Fruit fly (Drosophila melanogaster): ENCODE results near the gene Sfxn1-3.

Sfxn1-3 gene

dm6 chr3R:4360668-4361110 is 17.7 kb upstream of the Sfxn1-3 start (continued):
- TF ChIP-seq BEAF-32 (GFP tag; optimal IDR thresholded peaks at IDR 0.05) (peak; percentile 21), lab (GFP tag; optimal IDR thresholded peaks at IDR 0.05) (peak; percentile 50), CG33557 (GFP tag; optimal IDR thresholded peaks at IDR 0.05) (no peak), CG32532 (GFP tag; IDR thresholded peaks at IDR 0.05) (peak; percentile 34; the same call in 1 of the 2 replicates), CHES-1-like (GFP tag; optimal IDR thresholded peaks at IDR 0.05) (no peak), onecut (GFP tag; IDR thresholded peaks at IDR 0.05) (peak; percentile 100), Dip3 (GFP tag; optimal IDR thresholded peaks at IDR 0.05) (no peak), yki (optimal IDR thresholded peaks at IDR 0.05) (peak; percentile 27), CG13894 (tag; optimal IDR thresholded peaks at IDR 0.05) (peak; percentile 33), Med (GFP tag) (peak; percentile 87), CG4360 (GFP tag; IDR thresholded peaks at IDR 0.05) (peak; percentile 52; the same call in 1 of the 2 replicates), CG30431 (GFP tag; optimal IDR thresholded peaks at IDR 0.05) (no peak), CG8281 (tag; optimal IDR thresholded peaks at IDR 0.05) (no peak), CG18476 (GFP tag; optimal IDR thresholded peaks at IDR 0.05) (no peak), Adf1 (GFP tag; IDR thresholded peaks at IDR 0.05) (peak; percentile 61; the same call in 1 of the 2 replicates), Jarid2 (GFP tag; optimal IDR thresholded peaks at IDR 0.05) (peak; percentile 14), CG10209 (GFP tag; optimal IDR thresholded peaks at IDR 0.05) (no peak), CG6175 (GFP tag; IDR thresholded peaks at IDR 0.05) (peak; percentile 69; the same call in 1 of the 3 replicates), CG2202 (tag; optimal IDR thresholded peaks at IDR 0.05) (no peak), CG2120 (GFP tag; optimal IDR thresholded peaks at IDR 0.05) (no peak), Deaf1 (tag; optimal IDR thresholded peaks at IDR 0.05) (peak; percentile 88), Opbp (GFP tag; IDR thresholded peaks at IDR 0.05; ENCODE audit: partially characterized antibody) (peak; percentile 48; the same call in 1 of the 3 replicates), inv (GFP tag; IDR thresholded peaks at IDR 0.05; ENCODE audit: partially characterized antibody) (no peak), CG18262 (tag; optimal IDR thresholded peaks at IDR 0.05) (no peak), zen2 (GFP tag; IDR thresholded peaks at IDR 0.05; ENCODE audit: partially characterized antibody) (0 out of 3 replicates have a peak, but pooled peaks have one; percentile 21), Ptx1 (GFP tag; IDR thresholded peaks at IDR 0.05) (no peak), NfI (GFP tag; optimal IDR thresholded peaks at IDR 0.05) (peak; percentile 10), ftz-f1 (GFP tag; optimal IDR thresholded peaks at IDR 0.05) (peak; percentile 53), Camta (GFP tag; optimal IDR thresholded peaks at IDR 0.05) (no peak), crp (GFP tag; optimal IDR thresholded peaks at IDR 0.05) (no peak), Pdp1 (GFP tag; optimal IDR thresholded peaks at IDR 0.05) (peak in 1 of 2 experiments; percentile 0)

DNA sequence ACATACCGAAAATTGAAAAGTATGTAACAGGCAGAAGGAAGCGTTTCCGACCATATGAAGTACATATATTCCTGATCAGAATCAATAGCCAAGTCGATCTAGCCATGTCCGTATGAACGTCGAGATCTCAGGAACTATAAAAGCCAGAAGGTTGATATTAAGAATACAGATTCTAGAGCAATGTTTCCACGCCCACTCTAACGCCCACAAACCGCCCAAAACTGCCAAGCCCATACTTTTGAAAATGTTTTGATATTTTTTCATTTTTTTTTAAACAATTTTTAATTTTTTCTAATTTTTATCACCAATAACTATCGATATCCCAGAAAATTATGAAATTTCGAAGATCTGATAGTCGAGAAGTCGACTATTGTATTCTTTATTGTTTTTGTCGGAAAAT is 16.4 kb upstream of the Sfxn1-3 start:
- no peak for TF ChIP-seq Mrtf (GFP tag; IDR thresholded peaks at IDR 0.05)
- TF ChIP-seq Poxn (GFP tag; IDR thresholded peaks at IDR 0.05): no peak

- TF ChIP-seq trem (tag; optimal IDR thresholded peaks at IDR 0.05): peak; percentile 60
- peak; percentile 94 for TF ChIP-seq nerfin-2 (GFP tag; IDR thresholded peaks at IDR 0.05; ENCODE audit: partially characterized antibody)
- TF ChIP-seq Med (GFP tag): peak; percentile 79
- TF ChIP-seq CG2199 (GFP tag; IDR thresholded peaks at IDR 0.05): 0 out of 3 replicates have a peak, but pooled peaks have one; percentile 67
- TF ChIP-seq CG11723 (GFP tag; optimal IDR thresholded peaks at IDR 0.05): no peak
- TF ChIP-seq lilli (GFP tag; optimal IDR thresholded peaks at IDR 0.05): peak; percentile 49
- TF ChIP-seq tna (GFP tag; IDR thresholded peaks at IDR 0.05; ENCODE audit: partially characterized antibody): peak; percentile 94
- peak; percentile 9 for TF ChIP-seq CG18476 (GFP tag; optimal IDR thresholded peaks at IDR 0.05)
- no peak for TF ChIP-seq lov (optimal IDR thresholded peaks at IDR 0.05)
- TF ChIP-seq lov (GFP tag; IDR thresholded peaks at IDR 0.05): no peak
- no peak for TF ChIP-seq pho (GFP tag; optimal IDR thresholded peaks at IDR 0.05)
- no peak for TF ChIP-seq dati (GFP tag; IDR thresholded peaks at IDR 0.05)
- TF ChIP-seq Dp (GFP tag; optimal IDR thresholded peaks at IDR 0.05): peak; percentile 97
- no peak for TF ChIP-seq nerfin-1 (tag; optimal IDR thresholded peaks at IDR 0.05)
- TF ChIP-seq C15 (GFP tag; IDR thresholded peaks at IDR 0.05): no peak
- no peak for TF ChIP-seq slp2 (GFP tag; optimal IDR thresholded peaks at IDR 0.05)
These were observed 2.9 kb downstream of the Sfxn1-3 start, which contains the start of gene Cont for dm6 chr3R:4381079-4381919. TSS of gene Cont (plus strand) at chr3R:4381306.
